Worm (Caenorhabditis elegans) whole organism, midembryonic: ENCODE results near the gene nhr-124.

ENCODE experiments used
- flt-1 ChIP-seq: fragments of 200-800 bp; sonication (Bioruptor generic); IDR thresholded peaks from 2 replicates; pipeline ENCODE4 v1.3.6; 2022; ENCODE audit warnings: missing genetic modification characterization, missing compliant biosample characterization
- klf-2 ChIP-seq: fragments of 200-800 bp; sonication (Bioruptor generic); conservative IDR thresholded peaks from 2 replicates; pipeline ENCODE4 v1.3.6; 2022; ENCODE audit warnings: missing genetic modification reagents, missing genetic modification characterization, missing compliant biosample characterization
- ref-1 ChIP-seq: fragments of 200-800 bp; sonication (Bioruptor generic); conservative IDR thresholded peaks from 2 replicates; pipeline ENCODE4 v1.3.6; 2022; ENCODE audit warnings: missing genetic modification reagents, missing genetic modification characterization, missing compliant biosample characterization

ce11 chrV:3847268-3847667 lies 38.7 kb downstream of the nhr-124 start, which contains the start of gene nhr-185:
- TF ChIP-seq ref-1 (GFP tag; lab: Robert Waterston, UW) (no peak), klf-2 (GFP tag; lab: Robert Waterston, UW) (no peak), flt-1 (GFP tag; lab: Robert Waterston, UW) (no peak)
